Worm (Caenorhabditis elegans): ENCODE results near the gene F07C6.3.

The F07C6.3 gene

ce11 chrIV:12816636-12817035 lies 27.6 kb downstream of the F07C6.3 start:
- TF ChIP-seq flh-1 (GFP tag; optimal IDR thresholded peaks at IDR 0.05) (no peak), elt-1 (tag; optimal IDR thresholded peaks at IDR 0.05; ENCODE audit: borderline replicate concordance, insufficient read depth) (peak; percentile 51), unc-62 (GFP tag; optimal IDR thresholded peaks at IDR 0.05) (peak; percentile 18), ham-2 (GFP tag; optimal IDR thresholded peaks at IDR 0.05) (peak; percentile 66)

- TF ChIP-seq snpc-4 (tag; optimal IDR thresholded peaks at IDR 0.05) (no peak), nhr-12 (tag; optimal IDR thresholded peaks at IDR 0.05) (no peak), nhr-76 (tag; optimal IDR thresholded peaks at IDR 0.05) (no peak), unc-62 (GFP tag; optimal IDR thresholded peaks at IDR 0.05) (no peak), lin-13 (tag; optimal IDR thresholded peaks at IDR 0.05) (no peak), nhr-28 (tag; optimal IDR thresholded peaks at IDR 0.05) (no peak), ham-2 (GFP tag; optimal IDR thresholded peaks at IDR 0.05) (no peak), mep-1 (tag; optimal IDR thresholded peaks at IDR 0.05) (no peak), unc-39 (tag; optimal IDR thresholded peaks at IDR 0.05) (no peak), lsy-2 (tag; optimal IDR thresholded peaks at IDR 0.05) (no peak), zip-8 (tag; optimal IDR thresholded peaks at IDR 0.05) (no peak), elt-3 (tag; optimal IDR thresholded peaks at IDR 0.05) (no peak), drap-1 (GFP tag; optimal IDR thresholded peaks at IDR 0.05) (no peak), ceh-83 (GFP tag; optimal IDR thresholded peaks at IDR 0.05) (no peak)
Observed at ce11 chrIV:12817539-12817938, 28.5 kb downstream of the F07C6.3 start.

ce11 chrIV:12825304-12825703 lies 36.3 kb downstream of the F07C6.3 start, which contains the start of gene M02B1.4:
Gene M02B1.4, minus strand, starts transcription at chrIV:12825312.
- no peak for TF ChIP-seq mab-5 (tag; optimal IDR thresholded peaks at IDR 0.05)

ce11 chrIV:12830829-12831392 lies 41.9 kb downstream of the F07C6.3 start:
- TF ChIP-seq ztf-11 (tag; optimal IDR thresholded peaks at IDR 0.05) (no peak), tbx-8 (GFP tag; optimal IDR thresholded peaks at IDR 0.05) (no peak), nhr-2 (tag; optimal IDR thresholded peaks at IDR 0.05) (no peak), ces-1 (GFP tag; optimal IDR thresholded peaks at IDR 0.05) (peak; percentile 21), nhr-237 (tag; optimal IDR thresholded peaks at IDR 0.05) (no peak), nhr-76 (tag; optimal IDR thresholded peaks at IDR 0.05) (no peak), unc-62 (GFP tag; optimal IDR thresholded peaks at IDR 0.05) (no peak), hlh-1 (tag; optimal IDR thresholded peaks at IDR 0.05) (peak; percentile 56), zip-8 (tag; optimal IDR thresholded peaks at IDR 0.05) (no peak)

ce11 chrIV:12831609-12832500 lies 42.8 kb downstream of the F07C6.3 start:
- TF ChIP-seq lsy-2 (tag; optimal IDR thresholded peaks at IDR 0.05) (peak; percentile 85), bed-3 (GFP tag; optimal IDR thresholded peaks at IDR 0.05) (no peak)

- TF ChIP-seq hlh-1 (tag; optimal IDR thresholded peaks at IDR 0.05) (peak; percentile 92), mep-1 (tag; optimal IDR thresholded peaks at IDR 0.05) (no peak), unc-120 (tag; optimal IDR thresholded peaks at IDR 0.05; ENCODE audit: poor library complexity, severe bottlenecking) (no peak)
Observed at ce11 chrIV:12833698-12834416, 44.8 kb downstream of the F07C6.3 start.

- peak; percentile 3 for TF ChIP-seq lsy-2 (tag; optimal IDR thresholded peaks at IDR 0.05)
- TF ChIP-seq tbx-8 (GFP tag; optimal IDR thresholded peaks at IDR 0.05) = no peak
Observed at ce11 chrIV:12834417-12834731, 45.3 kb downstream of the F07C6.3 start.

Measured in whole organism, mixed stage, embryonic.